Fruit fly (Drosophila melanogaster) whole organism, embryonic: Measurements from ENCODE around the gene LysB.

Experiments used
- Ada2b ChIP-seq: fragments of 200-800 bp; sonication (Bioruptor generic); IDR thresholded peaks from 2 replicates; pipeline ENCODE4 v1.3.6; 2022; ENCODE audit warnings: missing biosample characterization, missing genetic modification characterization
- Bgb ChIP-seq: fragments of 200-800 bp; sonication (Bioruptor generic); IDR thresholded peaks from 2 replicates; pipeline ENCODE4 v1.3.6; 2022; ENCODE audit warnings: missing biosample characterization, missing genetic modification characterization; ENCODE audit not compliant: partially characterized antibody
- CG10209 ChIP-seq: fragments of 200-800 bp; sonication (Bioruptor generic); optimal IDR thresholded peaks from 3 replicates; lab custom pipeline; 2017; ENCODE audit warnings: missing biosample characterization, mild to moderate bottlenecking, missing genetic modification characterization, missing genetic modification reagents
- CG1024 ChIP-seq: fragments of 200-800 bp; sonication (Bioruptor generic); IDR thresholded peaks from 2 replicates; pipeline ENCODE4 v1.3.6; 2022; ENCODE audit warnings: missing biosample characterization, missing genetic modification characterization
- CG10321 ChIP-seq: fragments of 200-800 bp; sonication (Bioruptor generic); IDR thresholded peaks from 2 replicates; pipeline ENCODE4 v1.3.6; 2022; ENCODE audit warnings: missing biosample characterization, missing genetic modification characterization
- CG10366 ChIP-seq: fragments of 200-800 bp; sonication (Bioruptor generic); IDR thresholded peaks from 2 replicates; pipeline ENCODE4 v1.3.6; 2022; ENCODE audit warnings: missing biosample characterization, missing genetic modification characterization
- CG10959 ChIP-seq: fragments of 200-800 bp; sonication (Bioruptor generic); IDR thresholded peaks from 2 replicates; pipeline ENCODE4 v1.3.6; 2022; ENCODE audit warnings: missing biosample characterization, missing genetic modification characterization
- CG11398 ChIP-seq: fragments of 200-800 bp; sonication (Bioruptor generic); optimal IDR thresholded peaks from 2 replicates; lab custom pipeline; 2016; ENCODE audit warnings: missing biosample characterization, missing genetic modification characterization
- CG12104 ChIP-seq: fragments of 200-800 bp; sonication (Bioruptor generic); optimal IDR thresholded peaks from 3 replicates; lab custom pipeline; 2016; ENCODE audit warnings: missing biosample characterization, missing genetic modification characterization
- CG13287 ChIP-seq: fragments of 200-800 bp; sonication (Bioruptor generic); IDR thresholded peaks from 2 replicates; pipeline ENCODE4 v1.3.6; 2022; ENCODE audit warnings: missing biosample characterization, missing genetic modification characterization; ENCODE audit not compliant: partially characterized antibody
- CG2116 ChIP-seq: fragments of 200-800 bp; sonication (Bioruptor generic); optimal IDR thresholded peaks from 3 replicates; lab custom pipeline; 2018; ENCODE audit warnings: missing biosample characterization, mild to moderate bottlenecking, missing genetic modification characterization
- CG2199 ChIP-seq: fragments of 200-800 bp; sonication (Bioruptor generic); IDR thresholded peaks from 3 replicates; pipeline ENCODE4 v1.3.6; 2022; ENCODE audit warnings: missing biosample characterization, missing genetic modification characterization
- CG2712 ChIP-seq: fragments of 200-800 bp; optimal IDR thresholded peaks from 3 replicates; lab custom pipeline; 2019; ENCODE audit warnings: missing biosample characterization, mild to moderate bottlenecking, missing genetic modification characterization, moderate library complexity
- CG2875 ChIP-seq: fragments of 200-800 bp; sonication (Bioruptor generic); optimal IDR thresholded peaks from 2 replicates; lab custom pipeline; 2017; ENCODE audit warnings: missing biosample characterization, mild to moderate bottlenecking, missing genetic modification characterization, missing genetic modification reagents
- CG31224 ChIP-seq: fragments of 200-800 bp; sonication (Bioruptor generic); IDR thresholded peaks from 2 replicates; pipeline ENCODE4 v1.3.6; 2022; ENCODE audit warnings: missing biosample characterization, missing genetic modification characterization
- CG4404 ChIP-seq: fragments of 200-800 bp; sonication (Bioruptor generic); IDR thresholded peaks from 2 replicates; pipeline ENCODE4 v1.3.6; 2022; ENCODE audit warnings: missing biosample characterization, missing genetic modification characterization
- CG6175 ChIP-seq: fragments of 200-800 bp; sonication (Bioruptor generic); IDR thresholded peaks from 3 replicates; pipeline ENCODE4 v1.3.6; 2022; ENCODE audit warnings: missing biosample characterization, missing genetic modification characterization
- CG6683 ChIP-seq: fragments of 200-800 bp; sonication (Bioruptor generic); optimal IDR thresholded peaks from 2 replicates; lab custom pipeline; 2017; ENCODE audit warnings: missing biosample characterization, mild to moderate bottlenecking, missing genetic modification characterization, missing genetic modification reagents
- CG8478 ChIP-seq: fragments of >200 bp; optimal IDR thresholded peaks from 2 replicates; lab custom pipeline; 2018
- D19B ChIP-seq: fragments of 200-800 bp; sonication (Bioruptor generic); optimal IDR thresholded peaks from 2 replicates; lab custom pipeline; 2017; ENCODE audit warnings: missing biosample characterization, mild to moderate bottlenecking, missing genetic modification characterization
- Deaf1 ChIP-seq: fragments of 200-800 bp; optimal IDR thresholded peaks from 3 replicates; lab custom pipeline; 2019; ENCODE audit warnings: missing biosample characterization, mild to moderate bottlenecking, missing genetic modification characterization, moderate library complexity
- Eip74EF ChIP-seq, 2 experiments: fragments of 200-800 bp in 1 of 2; fragments of >200 bp in 1 of 2; sonication (Bioruptor generic) in 1 of 2; optimal IDR thresholded peaks; 2 replicates each; lab custom pipeline; 2017 to 2019; ENCODE audit warnings: missing biosample characterization in 2 of 2, missing genetic modification characterization in 2 of 2, mild to moderate bottlenecking in 1 of 2, moderate library complexity in 1 of 2
- Fer2 ChIP-seq: fragments of 200-800 bp; sonication (Bioruptor generic); optimal IDR thresholded peaks from 2 replicates; lab custom pipeline; 2018; ENCODE audit warnings: missing biosample characterization, mild to moderate bottlenecking, missing genetic modification characterization, moderate library complexity
- HLHmδ ChIP-seq: fragments of 200-800 bp; sonication (Bioruptor generic); optimal IDR thresholded peaks from 2 replicates; lab custom pipeline; 2018; ENCODE audit warnings: missing biosample characterization, mild to moderate bottlenecking, missing genetic modification characterization, moderate library complexity
- Hmr ChIP-seq: fragments of 200-800 bp; sonication (Bioruptor generic); optimal IDR thresholded peaks from 3 replicates; lab custom pipeline; 2017; ENCODE audit warnings: mild to moderate bottlenecking, missing biosample characterization, missing genetic modification reagents, missing genetic modification characterization
- Hr78 ChIP-seq, 2 experiments: fragments of 200-800 bp in 1 of 2; fragments of >200 bp in 1 of 2; sonication (Bioruptor generic) in 1 of 2; optimal IDR thresholded peaks; 2 replicates each; lab custom pipeline; 2017 to 2019; ENCODE audit warnings: missing biosample characterization in 2 of 2, missing genetic modification characterization in 2 of 2, mild to moderate bottlenecking in 1 of 2, moderate library complexity in 1 of 2
- Jarid2 ChIP-seq: fragments of 200-800 bp; sonication (Bioruptor generic); optimal IDR thresholded peaks from 3 replicates; lab custom pipeline; 2017; ENCODE audit warnings: mild to moderate bottlenecking, missing biosample characterization, missing genetic modification reagents, missing genetic modification characterization
- Lpt ChIP-seq: fragments of >200 bp; optimal IDR thresholded peaks from 2 replicates; lab custom pipeline; 2018; ENCODE audit warnings: missing biosample characterization, missing genetic modification characterization
- Mrtf ChIP-seq: fragments of 200-800 bp; sonication (Bioruptor generic); IDR thresholded peaks from 3 replicates; pipeline ENCODE4 v1.3.6; 2022; ENCODE audit warnings: missing biosample characterization, missing genetic modification characterization
- Ptx1 ChIP-seq: fragments of 200-800 bp; sonication (Bioruptor generic); IDR thresholded peaks from 2 replicates; pipeline ENCODE4 v1.3.6; 2022; ENCODE audit warnings: missing biosample characterization, missing genetic modification characterization
- Rfx ChIP-seq: fragments of 200-800 bp; sonication (Bioruptor generic); IDR thresholded peaks from 2 replicates; pipeline ENCODE4 v1.3.6; 2022; ENCODE audit warnings: missing biosample characterization, missing genetic modification characterization
- Scr ChIP-seq: fragments of 200-800 bp; sonication (Bioruptor generic); IDR thresholded peaks from 2 replicates; pipeline ENCODE4 v1.3.6; 2022; ENCODE audit warnings: missing biosample characterization, missing genetic modification characterization; ENCODE audit not compliant: partially characterized antibody
- Spps ChIP-seq: fragments of 200-800 bp; sonication (Bioruptor generic); optimal IDR thresholded peaks from 2 replicates; lab custom pipeline; 2018; ENCODE audit warnings: missing biosample characterization, mild to moderate bottlenecking, missing genetic modification characterization
- bbx ChIP-seq: fragments of 200-800 bp; sonication (Bioruptor generic); IDR thresholded peaks from 2 replicates; pipeline ENCODE4 v1.3.6; 2022; ENCODE audit warnings: missing biosample characterization, missing genetic modification characterization; ENCODE audit not compliant: partially characterized antibody
- bcd ChIP-seq: fragments of 200-800 bp; sonication (Bioruptor generic); optimal IDR thresholded peaks from 2 replicates; lab custom pipeline; 2017; ENCODE audit warnings: missing biosample characterization, mild to moderate bottlenecking, missing genetic modification characterization
- exex ChIP-seq: fragments of 200-800 bp; sonication (Bioruptor generic); optimal IDR thresholded peaks from 4 replicates; lab custom pipeline; 2018; ENCODE audit warnings: missing biosample characterization, mild to moderate bottlenecking, missing genetic modification characterization, moderate library complexity
- ftz-f1 ChIP-seq: fragments of 200-800 bp; sonication (Bioruptor generic); optimal IDR thresholded peaks from 2 replicates; lab custom pipeline; 2016; ENCODE audit warnings: missing biosample characterization, missing genetic modification characterization
- gt ChIP-seq: fragments of 200-800 bp; sonication (Bioruptor generic); IDR thresholded peaks from 2 replicates; pipeline ENCODE4 v1.3.6; 2022; ENCODE audit warnings: missing biosample characterization, missing genetic modification characterization
- her ChIP-seq: fragments of 200-800 bp; sonication (Bioruptor generic); optimal IDR thresholded peaks from 2 replicates; lab custom pipeline; 2016; ENCODE audit warnings: missing biosample characterization, missing genetic modification characterization
- klu ChIP-seq: fragments of 200-800 bp; sonication (Bioruptor generic); IDR thresholded peaks from 2 replicates; pipeline ENCODE4 v1.3.6; 2022; ENCODE audit warnings: missing biosample characterization, missing genetic modification characterization
- oc ChIP-seq: fragments of 200-800 bp; sonication (Bioruptor generic); optimal IDR thresholded peaks from 2 replicates; lab custom pipeline; 2018; ENCODE audit warnings: missing biosample characterization, mild to moderate bottlenecking, missing genetic modification characterization, moderate library complexity
- pros ChIP-seq: fragments of 200-800 bp; sonication (Bioruptor generic); optimal IDR thresholded peaks from 3 replicates; lab custom pipeline; 2019; ENCODE audit warnings: missing biosample characterization, mild to moderate bottlenecking, missing genetic modification characterization, moderate library complexity
- sd ChIP-seq: fragments of 200-800 bp; sonication (Bioruptor generic); optimal IDR thresholded peaks from 3 replicates; lab custom pipeline; 2018; ENCODE audit warnings: missing biosample characterization, mild to moderate bottlenecking, missing genetic modification characterization, moderate library complexity
- slbo ChIP-seq: fragments of 200-800 bp; sonication (Bioruptor generic); IDR thresholded peaks from 2 replicates; pipeline ENCODE4 v1.3.6; 2022; ENCODE audit warnings: missing biosample characterization, missing genetic modification characterization
- tll ChIP-seq, 2 experiments: fragments of 200-800 bp in 1 of 2; fragments of >200 bp in 1 of 2; sonication (Bioruptor generic) in 1 of 2; optimal IDR thresholded peaks; 2 replicates each; lab custom pipeline; 2017 to 2019; ENCODE audit warnings: missing biosample characterization in 2 of 2, missing genetic modification characterization in 2 of 2, mild to moderate bottlenecking in 1 of 2, moderate library complexity in 1 of 2
- unc-4 ChIP-seq: fragments of 200-800 bp; sonication (Bioruptor generic); IDR thresholded peaks from 2 replicates; pipeline ENCODE4 v1.3.6; 2022; ENCODE audit warnings: missing biosample characterization, missing genetic modification characterization; ENCODE audit not compliant: partially characterized antibody
- unpg ChIP-seq: fragments of 200-800 bp; sonication (Bioruptor generic); optimal IDR thresholded peaks from 3 replicates; lab custom pipeline; 2018; ENCODE audit warnings: missing biosample characterization, mild to moderate bottlenecking, missing genetic modification characterization, moderate library complexity
- vfl ChIP-seq: fragments of 200-800 bp; sonication (Bioruptor generic); optimal IDR thresholded peaks from 2 replicates; lab custom pipeline; 2016; ENCODE audit warnings: missing biosample characterization, missing genetic modification characterization
- vvl ChIP-seq: fragments of 200-800 bp; sonication (Bioruptor generic); IDR thresholded peaks from 2 replicates; pipeline ENCODE4 v1.3.6; 2022; ENCODE audit warnings: missing biosample characterization, missing genetic modification characterization
- zen2 ChIP-seq: fragments of 200-800 bp; sonication (Bioruptor generic); IDR thresholded peaks from 3 replicates; pipeline ENCODE4 v1.3.6; 2022; ENCODE audit warnings: missing biosample characterization, missing genetic modification characterization; ENCODE audit not compliant: partially characterized antibody

The LysB gene

dm6 chr3L:1208206-1208605, 1.0 kb downstream of the LysB start:
- TF ChIP-seq Hr78 (GFP tag; optimal IDR thresholded peaks at IDR 0.05; lab: Kevin White, UChicago) (peak in 1 of 2 experiments; percentile 65), CG13287 (peak; percentile 32; the same call in 1 of the 2 replicates), CG2116 (no peak), CG10321 (GFP tag; lab: Robert Waterston, UW) (no peak), Ada2b (no peak), Lpt (GFP tag; lab: Kevin White, UChicago) (no peak), unpg (no peak), CG2712 (tag; lab: Kevin White, UChicago) (no peak), CG6175 (GFP tag; lab: Robert Waterston, UW) (no peak), unc-4 (GFP tag; lab: Robert Waterston, UW) (0 out of 2 replicates have a peak, but pooled peaks have one; percentile 32), Eip74EF (GFP tag; optimal IDR thresholded peaks at IDR 0.05; lab: Kevin White, UChicago) (no peak), Scr (GFP tag; lab: Robert Waterston, UW) (no peak), CG11398 (GFP tag; lab: Kevin White, UChicago) (no peak), CG8478 (lab: Kevin White, UChicago) (peak; percentile 13), HLHmδ (GFP tag; lab: Kevin White, UChicago) (peak; percentile 8), CG4404 (no peak), Deaf1 (tag; lab: Kevin White, UChicago) (peak; percentile 98), slbo (GFP tag; lab: Robert Waterston, UW) (no peak), Ptx1 (GFP tag; lab: Robert Waterston, UW) (no peak), CG1024 (GFP tag; lab: Robert Waterston, UW) (no peak), zen2 (GFP tag; lab: Robert Waterston, UW) (0 out of 3 replicates have a peak, but pooled peaks have one; percentile 30), sd (tag; lab: Kevin White, UChicago) (no peak), ftz-f1 (GFP tag; lab: Kevin White, UChicago) (no peak), CG10366 (GFP tag; lab: Robert Waterston, UW) (no peak), Spps (tag; lab: Kevin White, UChicago) (no peak), Hmr (GFP tag; lab: Kevin White, UChicago) (no peak), bbx (0 out of 2 replicates have a peak, but pooled peaks have one; percentile 25), bcd (GFP tag; lab: Kevin White, UChicago) (peak; percentile 28), klu (no peak), Jarid2 (GFP tag; lab: Kevin White, UChicago) (peak; percentile 84), exex (tag; lab: Kevin White, UChicago) (no peak), Bgb (GFP tag; lab: Robert Waterston, UW) (0 out of 2 replicates have a peak, but pooled peaks have one; percentile 17), tll (GFP tag; optimal IDR thresholded peaks at IDR 0.05; lab: Kevin White, UChicago) (no peak), vfl (GFP tag; lab: Kevin White, UChicago) (no peak), her (GFP tag; lab: Kevin White, UChicago) (no peak), Fer2 (tag; lab: Kevin White, UChicago) (no peak), pros (GFP tag; lab: Kevin White, UChicago) (peak; percentile 28), CG2199 (GFP tag; lab: Robert Waterston, UW) (no peak), CG12104 (no peak), Rfx (no peak), vvl (GFP tag; lab: Robert Waterston, UW) (peak; percentile 41; the same call in 1 of the 2 replicates), oc (tag; lab: Kevin White, UChicago) (peak; percentile 43), CG6683 (GFP tag; lab: Kevin White, UChicago) (no peak), CG10209 (GFP tag; lab: Kevin White, UChicago) (no peak), CG2875 (GFP tag; lab: Kevin White, UChicago) (no peak), CG10959 (GFP tag; lab: Robert Waterston, UW) (no peak), D19B (GFP tag; lab: Kevin White, UChicago) (no peak), Mrtf (GFP tag; lab: Robert Waterston, UW) (no peak), CG31224 (GFP tag; lab: Robert Waterston, UW) (no peak), gt (GFP tag; lab: Robert Waterston, UW) (no peak)
